Worm (Caenorhabditis elegans): ENCODE results near the gene srr-7.
"Not testable (repeated sequence)": the region's sequence is repeated elsewhere in the genome, so short reads cannot be mapped to it uniquely, and the experiment has no call there.

srr-7 gene

DNA sequence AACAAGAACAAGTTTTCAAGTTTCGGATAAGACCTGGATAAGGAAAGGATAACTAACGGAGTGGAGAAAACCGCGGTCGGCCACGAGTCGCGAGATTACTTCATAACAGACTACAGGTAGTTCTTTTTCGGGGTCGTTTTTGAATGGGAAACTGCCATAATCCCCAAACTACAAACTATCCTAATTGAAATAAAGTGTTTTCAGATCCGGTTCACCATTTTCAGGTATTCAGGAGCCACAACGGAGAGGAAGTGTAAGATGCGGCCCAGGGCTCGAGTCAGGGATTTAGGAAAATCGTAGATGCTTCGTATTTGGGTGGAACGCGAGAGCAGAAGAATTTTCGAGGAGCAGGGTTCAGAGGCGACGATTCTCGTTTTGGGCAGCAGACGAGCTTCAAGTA lies 12.1 kb upstream of the srr-7 start, which contains the start of gene T01G5.8:
TSS of gene T01G5.8 (plus strand) at position 301 of the 400 bp plus-strand sequence.
- TF ChIP-seq dve-1 (tag; optimal IDR thresholded peaks at IDR 0.05; ENCODE audit: insufficient read depth); nhr-42 (GFP tag; IDR thresholded peaks at IDR 0.05); F44E2.7 (GFP tag; IDR thresholded peaks at IDR 0.05): not testable (repeated sequence)

- TF ChIP-seq dve-1 (tag; optimal IDR thresholded peaks at IDR 0.05; ENCODE audit: insufficient read depth) = peak; percentile 20
- TF ChIP-seq lin-29 (GFP tag; IDR thresholded peaks at IDR 0.05) = no peak
These were observed 8.5 kb upstream of the srr-7 start, which contains the start of gene flor-1 for ce11 chrV:15119517-15119916. Gene flor-1, minus strand, starts transcription at chrV:15119617.

DNA sequence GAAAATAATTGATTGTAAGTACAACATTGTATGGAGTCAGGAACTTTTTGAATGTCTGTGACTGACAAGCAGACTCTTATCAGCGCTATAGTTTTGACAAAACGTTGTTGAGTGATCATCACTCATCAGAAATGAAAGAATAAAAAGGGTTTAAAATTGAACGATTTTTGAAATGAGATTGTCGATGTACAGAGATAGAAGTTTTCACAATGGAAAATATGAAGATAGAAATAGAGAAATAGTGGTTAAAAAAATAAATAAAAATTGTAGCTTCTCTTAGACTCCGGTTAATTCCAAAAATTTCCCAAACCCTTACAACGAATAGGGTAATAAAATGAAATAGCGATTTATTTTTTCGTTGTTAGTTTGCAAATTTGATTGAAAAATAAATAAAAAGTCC lies 2.9 kb upstream of the srr-7 start, which contains the start of gene ugt-30:
TSS of gene ugt-30 (minus strand) at position 101 of the 400 bp plus-strand sequence.
- peak; percentile 40; the same call in 1 of the 2 replicates for TF ChIP-seq dmd-6 (GFP tag; IDR thresholded peaks at IDR 0.05)

ce11 chrV:15127413-15127812 lies 642 bp upstream of the srr-7 start, which contains the start of gene srj-27:
Gene srj-27, minus strand, starts transcription at chrV:15127513.
- TF ChIP-seq gei-8 (GFP tag; optimal IDR thresholded peaks at IDR 0.05) (no peak), daf-19 (GFP tag; conservative IDR thresholded peaks at IDR 0.05) (no peak), hmg-1.1 (GFP tag; IDR thresholded peaks at IDR 0.05) (no peak), attf-4 (tag; optimal IDR thresholded peaks at IDR 0.05) (no peak), rbr-2 (tag; optimal IDR thresholded peaks at IDR 0.05) (no peak), lsy-2 (tag; optimal IDR thresholded peaks at IDR 0.05) (no peak), mdt-29 (GFP tag; IDR thresholded peaks at IDR 0.05) (no peak), Y48G9A.11 (GFP tag; IDR thresholded peaks at IDR 0.05) (no peak), egl-43 (GFP tag; IDR thresholded peaks at IDR 0.05) (no peak), ZK546.5 (tag; optimal IDR thresholded peaks at IDR 0.05) (no peak), dve-1 (tag; optimal IDR thresholded peaks at IDR 0.05; ENCODE audit: insufficient read depth) (no peak), dmd-6 (GFP tag; IDR thresholded peaks at IDR 0.05) (no peak), pha-4 (GFP tag; IDR thresholded peaks at IDR 0.05) (no peak), pha-4 (tag; optimal IDR thresholded peaks at IDR 0.05) (no peak)

DNA sequence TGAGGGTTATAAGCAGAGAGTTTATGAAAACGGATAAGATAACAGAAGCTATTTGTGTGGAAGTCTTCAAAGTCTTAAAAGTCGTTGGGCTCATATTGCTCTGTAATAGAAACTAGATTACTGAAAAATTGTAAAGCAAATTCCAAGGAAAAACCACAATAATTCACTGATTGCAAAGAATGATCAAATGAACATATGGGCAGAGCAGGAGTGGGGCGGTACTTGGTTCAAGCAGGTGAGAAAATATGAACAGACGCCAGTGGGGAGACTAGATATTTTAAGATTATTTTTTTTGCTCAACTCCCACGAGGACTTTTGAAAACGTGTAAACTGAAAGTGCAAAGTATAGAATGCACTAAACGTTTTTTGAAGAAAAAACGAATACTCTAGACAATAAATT lies 4.4 kb downstream of the srr-7 start, which contains the start of gene str-171:
TSS of gene str-171 (minus strand) at position 101 of the 400 bp plus-strand sequence.
- TF ChIP-seq spr-3 (GFP tag; optimal IDR thresholded peaks at IDR 0.05) (no peak), mep-1 (tag; optimal IDR thresholded peaks at IDR 0.05) (no peak), lim-7 (GFP tag; IDR thresholded peaks at IDR 0.05) (no peak), ceh-28 (tag; optimal IDR thresholded peaks at IDR 0.05) (no peak), duxl-1 (tag; optimal IDR thresholded peaks at IDR 0.05; ENCODE audit: poor library complexity) (no peak), nhr-111 (GFP tag; optimal IDR thresholded peaks at IDR 0.05) (no peak), madf-5 (GFP tag; IDR thresholded peaks at IDR 0.05) (no peak), tra-1 (GFP tag; IDR thresholded peaks at IDR 0.05) (no peak), ztf-7 (tag; optimal IDR thresholded peaks at IDR 0.05) (no peak)

- TF ChIP-seq daf-16 (GFP tag; optimal IDR thresholded peaks at IDR 0.05) = no peak
- peak; percentile 25 for TF ChIP-seq daf-16 (tag; optimal IDR thresholded peaks at IDR 0.05)
- peak; percentile 16; the same call in 1 of the 2 replicates for TF ChIP-seq dmd-6 (GFP tag; IDR thresholded peaks at IDR 0.05)
- no peak for TF ChIP-seq ces-1 (GFP tag; optimal IDR thresholded peaks at IDR 0.05)
- TF ChIP-seq nhr-6 (tag; optimal IDR thresholded peaks at IDR 0.05) = peak; percentile 8
- peak; percentile 36 for TF ChIP-seq nhr-28 (tag; optimal IDR thresholded peaks at IDR 0.05)
These were observed 5.8 kb downstream of the srr-7 start for ce11 chrV:15133812-15134211.

Data from whole organism, L4 larva.